Worm (Caenorhabditis elegans) whole organism, mixed stage, embryonic: ENCODE data around the gene deg-3.

ENCODE experiments used
- M03D4.4 ChIP-seq: sonication (generic microtip); optimal IDR thresholded peaks from 2 replicates; lab custom pipeline; 2017; ENCODE audit warnings: mild to moderate bottlenecking, missing genetic modification characterization, missing compliant biosample characterization
- ceh-39 ChIP-seq: fragments of 150-350 bp; optimal IDR thresholded peaks from 2 replicates; lab custom pipeline; 2014; ENCODE audit warnings: missing biosample characterization, missing genetic modification characterization
- ces-1 ChIP-seq: fragments of 150-350 bp; optimal IDR thresholded peaks from 2 replicates; lab custom pipeline; 2014; ENCODE audit warnings: missing biosample characterization, missing genetic modification reagents, missing genetic modification characterization
- elt-1 ChIP-seq: sonication (generic microtip); optimal IDR thresholded peaks from 2 replicates; lab custom pipeline; 2017; ENCODE audit warnings: missing genetic modification characterization, mild to moderate bottlenecking, missing compliant biosample characterization, antibody characterized with exemption, moderate library complexity, borderline replicate concordance; ENCODE audit not compliant: insufficient read depth
- lin-13 ChIP-seq: fragments of 150-350 bp; optimal IDR thresholded peaks from 2 replicates; lab custom pipeline; 2014; ENCODE audit warnings: missing biosample characterization, missing genetic modification characterization
- mab-5 ChIP-seq: fragments of 150-350 bp; optimal IDR thresholded peaks from 2 replicates; lab custom pipeline; 2014; ENCODE audit warnings: missing biosample characterization, missing genetic modification characterization
- nhr-12 ChIP-seq: fragments of 150-350 bp; optimal IDR thresholded peaks from 2 replicates; lab custom pipeline; 2014; ENCODE audit warnings: missing biosample characterization, missing genetic modification characterization
- nhr-76 ChIP-seq: sonication (generic microtip); optimal IDR thresholded peaks from 2 replicates; lab custom pipeline; 2017; ENCODE audit warnings: missing biosample characterization, missing genetic modification characterization
- snpc-4 ChIP-seq: fragments of 150-350 bp; optimal IDR thresholded peaks from 2 replicates; lab custom pipeline; 2014; ENCODE audit warnings: missing biosample characterization, missing genetic modification characterization
- unc-39 ChIP-seq: fragments of 150-350 bp; optimal IDR thresholded peaks from 2 replicates; lab custom pipeline; 2014; ENCODE audit warnings: missing biosample characterization, missing genetic modification characterization
- unc-62 ChIP-seq: fragments of 150-350 bp; optimal IDR thresholded peaks from 2 replicates; lab custom pipeline; 2014; ENCODE audit warnings: missing biosample characterization, missing genetic modification reagents, missing genetic modification characterization

- no peak for TF ChIP-seq unc-62 (GFP tag; lab: Kevin White, UChicago)
- TF ChIP-seq elt-1 (tag; lab: Kevin White, UChicago), result no peak
- no peak for TF ChIP-seq nhr-76 (tag; lab: Kevin White, UChicago)
- TF ChIP-seq lin-13 (tag; lab: Kevin White, UChicago), result no peak
- no peak for TF ChIP-seq unc-39 (tag; lab: Kevin White, UChicago)
- no peak for TF ChIP-seq nhr-12
- no peak for TF ChIP-seq snpc-4
- no peak for TF ChIP-seq M03D4.4 (tag; lab: Kevin White, UChicago)
- no peak for TF ChIP-seq mab-5 (tag; lab: Kevin White, UChicago)
- TF ChIP-seq ces-1, result no peak
- TF ChIP-seq ceh-39 (tag; lab: Kevin White, UChicago), result no peak
These were observed 51.4 kb downstream of the deg-3 start for ce11 chrV:11363575-11363974.
